Worm (Caenorhabditis elegans) whole organism, L4 larva: ENCODE data around the gene ZK1307.7.

Experiments used
- F26F4.8 ChIP-seq: fragments of 200-800 bp; sonication (Bioruptor generic); conservative IDR thresholded peaks from 2 replicates; pipeline ENCODE4 v1.3.6; 2022; ENCODE audit warnings: missing genetic modification characterization, missing compliant biosample characterization
- F37D6.2 ChIP-seq: sonication (generic microtip); optimal IDR thresholded peaks from 2 replicates; lab custom pipeline; 2016; ENCODE audit warnings: mild to moderate bottlenecking, missing genetic modification characterization, missing compliant biosample characterization
- T20F7.1 ChIP-seq: fragments of 200-800 bp; sonication (Bioruptor generic); optimal IDR thresholded peaks from 2 replicates; lab custom pipeline; 2018; ENCODE audit warnings: mild to moderate bottlenecking, missing genetic modification characterization, missing compliant biosample characterization
- Y48G9A.11 ChIP-seq: fragments of 200-800 bp; sonication (Bioruptor generic); IDR thresholded peaks from 2 replicates; pipeline ENCODE4 v1.3.6; 2022; ENCODE audit warnings: missing genetic modification reagents, missing genetic modification characterization, missing compliant biosample characterization
- Y75B8A.6 ChIP-seq: fragments of 200-800 bp; sonication (Bioruptor generic); IDR thresholded peaks from 2 replicates; pipeline ENCODE4 v1.3.6; 2022; ENCODE audit warnings: missing genetic modification reagents, missing genetic modification characterization, missing compliant biosample characterization
- ZK546.5 ChIP-seq, 2 experiments: sonication (generic microtip); optimal IDR thresholded peaks; 2 replicates each; lab custom pipeline; 2017; ENCODE audit warnings: missing biosample characterization in 2 of 2, missing genetic modification characterization in 2 of 2
- aha-1 ChIP-seq: fragments of 150-350 bp; peaks from one replicate; lab custom pipeline; 2014; ENCODE audit warnings: missing biosample characterization, missing genetic modification characterization
- aly-2 ChIP-seq: sonication (generic microtip); optimal IDR thresholded peaks from 2 replicates; lab custom pipeline; 2018; ENCODE audit warnings: missing biosample characterization, missing genetic modification characterization
- ama-1 ChIP-seq: fragments of 150-350 bp; optimal IDR thresholded peaks from 2 replicates; lab custom pipeline; 2014; ENCODE audit warnings: inconsistent platforms, mixed read lengths
- ceh-20 ChIP-seq: fragments of 200-800 bp; sonication (Bioruptor generic); IDR thresholded peaks from 2 replicates; pipeline ENCODE4 v1.3.6; 2022; ENCODE audit warnings: missing genetic modification reagents, missing genetic modification characterization, missing compliant biosample characterization
- ceh-28 ChIP-seq: fragments of 150-350 bp; optimal IDR thresholded peaks from 2 replicates; lab custom pipeline; 2014; ENCODE audit warnings: missing biosample characterization, missing genetic modification reagents, missing genetic modification characterization
- ceh-44 ChIP-seq: fragments of 200-800 bp; sonication (Bioruptor generic); IDR thresholded peaks from 2 replicates; pipeline ENCODE4 v1.3.6; 2022; ENCODE audit warnings: missing genetic modification reagents, missing genetic modification characterization, missing compliant biosample characterization
- cey-2 ChIP-seq: sonication (generic microtip); optimal IDR thresholded peaks from 3 replicates; lab custom pipeline; 2017; ENCODE audit warnings: missing genetic modification characterization, mild to moderate bottlenecking, missing compliant biosample characterization, antibody characterized with exemption, borderline replicate concordance; ENCODE audit not compliant: insufficient read depth
- daf-12 ChIP-seq: fragments of 150-350 bp; optimal IDR thresholded peaks from 2 replicates; lab custom pipeline; 2014; ENCODE audit warnings: missing biosample characterization, missing genetic modification reagents, missing genetic modification characterization
- daf-16 ChIP-seq, 3 experiments: sonication (generic microtip); optimal IDR thresholded peaks; 2 replicates each; lab custom pipeline; 2016 to 2017; ENCODE audit warnings: missing genetic modification characterization in 3 of 3, missing genetic modification reagents in 3 of 3, mild to moderate bottlenecking in 2 of 3, missing compliant biosample characterization in 2 of 3, missing biosample characterization in 1 of 3, moderate library complexity in 1 of 3
- daf-8 ChIP-seq: fragments of 200-800 bp; sonication (Bioruptor generic); IDR thresholded peaks from 2 replicates; pipeline ENCODE4 v1.3.6; 2022; ENCODE audit warnings: missing genetic modification characterization, missing compliant biosample characterization
- dmd-9 ChIP-seq: fragments of 200-800 bp; sonication (Bioruptor generic); IDR thresholded peaks from 2 replicates; pipeline ENCODE4 v1.3.6; 2022; ENCODE audit warnings: missing genetic modification reagents, missing genetic modification characterization, missing compliant biosample characterization
- egl-43 ChIP-seq: fragments of 200-800 bp; sonication (Bioruptor generic); IDR thresholded peaks from 2 replicates; pipeline ENCODE4 v1.3.6; 2022; ENCODE audit warnings: missing genetic modification reagents, missing genetic modification characterization, missing compliant biosample characterization
- gei-8 ChIP-seq: fragments of 200-800 bp; sonication (Bioruptor generic); optimal IDR thresholded peaks from 2 replicates; lab custom pipeline; 2018; ENCODE audit warnings: mild to moderate bottlenecking, missing genetic modification characterization, missing compliant biosample characterization
- hif-1 ChIP-seq, 2 experiments: sonication (generic microtip); optimal IDR thresholded peaks; 2 replicates each; lab custom pipeline; 2016 to 2017; ENCODE audit warnings: missing compliant biosample characterization in 2 of 2, missing genetic modification characterization in 2 of 2, missing genetic modification reagents in 2 of 2, missing genotype in 2 of 2, mild to moderate bottlenecking in 1 of 2
- hlh-30 ChIP-seq: sonication (generic microtip); optimal IDR thresholded peaks from 2 replicates; lab custom pipeline; 2017; ENCODE audit warnings: antibody characterized with exemption, mild to moderate bottlenecking, missing genetic modification characterization, missing compliant biosample characterization; ENCODE audit not compliant: insufficient read depth
- lim-7 ChIP-seq: fragments of 200-800 bp; sonication (Bioruptor generic); IDR thresholded peaks from 2 replicates; pipeline ENCODE4 v1.3.6; 2022; ENCODE audit warnings: missing genetic modification characterization, missing compliant biosample characterization
- lin-1 ChIP-seq: fragments of 200-800 bp; sonication (Bioruptor generic); IDR thresholded peaks from 2 replicates; pipeline ENCODE4 v1.3.6; 2022; ENCODE audit warnings: missing genetic modification reagents, missing genetic modification characterization, missing compliant biosample characterization
- lin-29 ChIP-seq: fragments of 200-800 bp; sonication (Bioruptor generic); IDR thresholded peaks from 2 replicates; pipeline ENCODE4 v1.3.6; 2022; ENCODE audit warnings: missing genetic modification reagents, missing genetic modification characterization, missing compliant biosample characterization
- lir-3 ChIP-seq: sonication (generic microtip); optimal IDR thresholded peaks from 2 replicates; lab custom pipeline; 2016; ENCODE audit warnings: mild to moderate bottlenecking, missing genetic modification characterization, missing compliant biosample characterization
- lsy-2 ChIP-seq, 2 experiments: fragments of 150-350 bp in 1 of 2; sonication (generic microtip) in 1 of 2; optimal IDR thresholded peaks; 2 replicates each; lab custom pipeline; 2014 to 2017; ENCODE audit warnings: missing biosample characterization in 2 of 2, missing genetic modification characterization in 2 of 2
- mdl-1 ChIP-seq, 2 experiments: fragments of 150-350 bp in 1 of 2; sonication (generic microtip) in 1 of 2; optimal IDR thresholded peaks; 2 replicates each; lab custom pipeline; 2014 to 2017; ENCODE audit warnings: missing biosample characterization in 2 of 2, missing genetic modification characterization in 2 of 2
- mdt-29 ChIP-seq: fragments of 200-800 bp; sonication (Bioruptor generic); IDR thresholded peaks from 2 replicates; pipeline ENCODE4 v1.3.6; 2022; ENCODE audit warnings: missing genetic modification reagents, missing genetic modification characterization, missing compliant biosample characterization
- mes-2 ChIP-seq: sonication (generic microtip); optimal IDR thresholded peaks from 2 replicates; lab custom pipeline; 2016; ENCODE audit warnings: missing genotype, mild to moderate bottlenecking, missing genetic modification characterization, missing compliant biosample characterization; ENCODE audit not compliant: poor library complexity, severe bottlenecking
- mxl-2 ChIP-seq: fragments of 200-800 bp; sonication (Bioruptor generic); conservative IDR thresholded peaks from 2 replicates; pipeline ENCODE4 v1.3.6; 2022; ENCODE audit warnings: missing genetic modification reagents, missing genetic modification characterization, missing compliant biosample characterization
- mxl-3 ChIP-seq: fragments of 200-800 bp; sonication (Bioruptor generic); optimal IDR thresholded peaks from 2 replicates; lab custom pipeline; 2018; ENCODE audit warnings: mild to moderate bottlenecking, missing genetic modification characterization, missing compliant biosample characterization
- nhr-10 ChIP-seq: fragments of 150-350 bp; optimal IDR thresholded peaks from 2 replicates; lab custom pipeline; 2014; ENCODE audit warnings: missing biosample characterization, missing genetic modification characterization
- nhr-111 ChIP-seq: fragments of 200-800 bp; sonication (Bioruptor generic); optimal IDR thresholded peaks from 2 replicates; lab custom pipeline; 2018; ENCODE audit warnings: mild to moderate bottlenecking, missing genetic modification characterization, missing compliant biosample characterization
- nhr-28 ChIP-seq: fragments of 150-350 bp; optimal IDR thresholded peaks from 2 replicates; lab custom pipeline; 2014; ENCODE audit warnings: missing biosample characterization, missing genetic modification characterization
- nhr-41 ChIP-seq: fragments of 200-800 bp; sonication (Bioruptor generic); IDR thresholded peaks from 2 replicates; pipeline ENCODE4 v1.3.6; 2022; ENCODE audit warnings: missing genetic modification reagents, missing genetic modification characterization, missing compliant biosample characterization
- nhr-48 ChIP-seq: sonication (generic microtip); optimal IDR thresholded peaks from 2 replicates; lab custom pipeline; 2016; ENCODE audit warnings: mild to moderate bottlenecking, missing genetic modification characterization, missing compliant biosample characterization
- nhr-76 ChIP-seq: fragments of 150-350 bp; optimal IDR thresholded peaks from 2 replicates; lab custom pipeline; 2014; ENCODE audit warnings: missing biosample characterization, missing genetic modification characterization
- pha-4 ChIP-seq, 2 experiments: fragments of 150-350 bp in 1 of 2; fragments of 200-800 bp in 1 of 2; sonication (Bioruptor generic) in 1 of 2; IDR thresholded peaks in 1 of 2; optimal IDR thresholded peaks in 1 of 2; 2 replicates each; pipeline versions ENCODE4 v1.3.6 to Lab custom; 2014 to 2022; ENCODE audit warnings: missing genetic modification characterization in 2 of 2, missing genetic modification reagents in 2 of 2, missing biosample characterization in 1 of 2, missing compliant biosample characterization in 1 of 2
- php-3 ChIP-seq: fragments of 200-800 bp; sonication (Bioruptor generic); IDR thresholded peaks from 2 replicates; pipeline ENCODE4 v1.3.6; 2022; ENCODE audit warnings: missing genetic modification reagents, missing genetic modification characterization, missing compliant biosample characterization
- saeg-2 ChIP-seq: fragments of 200-800 bp; sonication (Bioruptor generic); IDR thresholded peaks from 2 replicates; pipeline ENCODE4 v1.3.6; 2022; ENCODE audit warnings: missing genetic modification reagents, missing genetic modification characterization, missing compliant biosample characterization
- set-16 ChIP-seq: fragments of 200-800 bp; sonication (Bioruptor generic); IDR thresholded peaks from 2 replicates; pipeline ENCODE4 v1.3.6; 2022; ENCODE audit warnings: missing genetic modification reagents, missing genetic modification characterization, missing compliant biosample characterization
- skn-1 ChIP-seq: fragments of 150-350 bp; optimal IDR thresholded peaks from 2 replicates; lab custom pipeline; 2014; ENCODE audit warnings: missing biosample characterization, missing genetic modification characterization
- snpc-4 ChIP-seq: fragments of 150-350 bp; optimal IDR thresholded peaks from 2 replicates; lab custom pipeline; 2014; ENCODE audit warnings: missing biosample characterization, missing genetic modification characterization
- unc-62 ChIP-seq, 3 experiments: fragments of 150-350 bp in 1 of 3; sonication (generic microtip); optimal IDR thresholded peaks in 2 of 3; peaks in 1 of 3; 1 replicate in 1 of 3; 2 replicates in 2 of 3; lab custom pipeline; 2014 to 2017; ENCODE audit warnings: missing biosample characterization in 3 of 3, missing genetic modification characterization in 3 of 3, missing genetic modification reagents in 3 of 3, missing genotype in 1 of 3
- vab-7 ChIP-seq: fragments of 200-800 bp; sonication (Bioruptor generic); IDR thresholded peaks from 2 replicates; pipeline ENCODE4 v1.3.6; 2022; ENCODE audit warnings: missing genetic modification reagents, missing genetic modification characterization, missing compliant biosample characterization
- zfp-3 ChIP-seq: fragments of 200-800 bp; sonication (Bioruptor generic); conservative IDR thresholded peaks from 2 replicates; pipeline ENCODE4 v1.3.6; 2022; ENCODE audit warnings: missing genetic modification reagents, missing genetic modification characterization, missing compliant biosample characterization
- zip-11 ChIP-seq: fragments of 200-800 bp; sonication (Bioruptor generic); IDR thresholded peaks from 2 replicates; pipeline ENCODE4 v1.3.6; 2022; ENCODE audit warnings: missing genetic modification characterization, missing compliant biosample characterization
- zip-2 ChIP-seq: fragments of 150-350 bp; optimal IDR thresholded peaks from 2 replicates; lab custom pipeline; 2014; ENCODE audit warnings: missing biosample characterization, missing genetic modification characterization
- ztf-11 ChIP-seq: fragments of 150-350 bp; optimal IDR thresholded peaks from 2 replicates; lab custom pipeline; 2014; ENCODE audit warnings: missing biosample characterization, missing genetic modification characterization
- ztf-7 ChIP-seq: fragments of 150-350 bp; optimal IDR thresholded peaks from 2 replicates; lab custom pipeline; 2014; ENCODE audit warnings: missing biosample characterization, missing genetic modification characterization

The ZK1307.7 gene

ce11 chrII:9601679-9602078 lies 34.7 kb upstream of the ZK1307.7 start (continued):
- no peak for TF ChIP-seq nhr-10 (tag; lab: Kevin White, UChicago)
- no peak for TF ChIP-seq vab-7 (GFP tag; lab: Robert Waterston, UW)
- no peak for TF ChIP-seq zip-11
- peak; percentile 32 for TF ChIP-seq mxl-3 (GFP tag; lab: Kevin White, UChicago)
- no peak for TF ChIP-seq snpc-4 (tag; lab: Kevin White, UChicago)
- no peak for TF ChIP-seq skn-1 (tag; lab: Kevin White, UChicago)
- no peak for TF ChIP-seq nhr-76
- TF ChIP-seq saeg-2 (GFP tag; lab: Robert Waterston, UW): no peak
- no peak for TF ChIP-seq nhr-111 (GFP tag; lab: Kevin White, UChicago)
- no peak for TF ChIP-seq nhr-48 (tag; lab: Kevin White, UChicago)
- TF ChIP-seq T20F7.1 (GFP tag; lab: Kevin White, UChicago): no peak
- no peak for TF ChIP-seq ama-1 (lab: Kevin White, UChicago)
- no peak for TF ChIP-seq Y75B8A.6 (GFP tag; lab: Robert Waterston, UW)
- TF ChIP-seq hif-1 (tag; optimal IDR thresholded peaks at IDR 0.05; lab: Kevin White, UChicago): peak in 1 of 2 experiments; percentile 42
- no peak for TF ChIP-seq gei-8 (GFP tag; lab: Kevin White, UChicago)
- no peak for TF ChIP-seq daf-12 (tag; lab: Kevin White, UChicago)
- TF ChIP-seq F26F4.8 (GFP tag; lab: Robert Waterston, UW): no peak
- TF ChIP-seq cey-2 (tag; lab: Kevin White, UChicago): peak; percentile 35
- TF ChIP-seq egl-43: no peak
- no peak for TF ChIP-seq php-3 (GFP tag; lab: Robert Waterston, UW)
- no peak for TF ChIP-seq F37D6.2 (tag; lab: Kevin White, UChicago)
- no peak for TF ChIP-seq nhr-41 (GFP tag; lab: Robert Waterston, UW)
- no peak for TF ChIP-seq ceh-44 (GFP tag; lab: Robert Waterston, UW)
- no peak for TF ChIP-seq zip-2 (tag; lab: Kevin White, UChicago)
- no peak for TF ChIP-seq mxl-2 (GFP tag; lab: Robert Waterston, UW)
- peak; percentile 66 for TF ChIP-seq nhr-28 (tag; lab: Kevin White, UChicago)
- TF ChIP-seq hlh-30: peak; percentile 96
- peak; percentile 18 to 61 for TF ChIP-seq lsy-2 (tag; optimal IDR thresholded peaks at IDR 0.05; lab: Kevin White, UChicago)
- no peak for TF ChIP-seq pha-4 (GFP tag; IDR thresholded peaks at IDR 0.05; lab: Robert Waterston, UW)
- TF ChIP-seq pha-4 (tag; optimal IDR thresholded peaks at IDR 0.05; lab: Kevin White, UChicago): no peak
- no peak for TF ChIP-seq lir-3 (tag; lab: Kevin White, UChicago)
- TF ChIP-seq lin-1 (GFP tag; lab: Robert Waterston, UW): no peak
- no peak for TF ChIP-seq ceh-28 (tag; lab: Kevin White, UChicago)
- TF ChIP-seq daf-8: no peak
- TF ChIP-seq mdl-1 (tag; optimal IDR thresholded peaks at IDR 0.05; lab: Kevin White, UChicago): peak; percentile 79 to 83
- TF ChIP-seq ceh-20 (GFP tag; lab: Robert Waterston, UW): no peak
- no peak for TF ChIP-seq zfp-3
- no peak for TF ChIP-seq lim-7 (GFP tag; lab: Robert Waterston, UW)
- TF ChIP-seq ztf-7 (tag; lab: Kevin White, UChicago): no peak
- no peak for TF ChIP-seq lin-29 (GFP tag; lab: Robert Waterston, UW)
- TF ChIP-seq ztf-11 (tag; lab: Kevin White, UChicago): no peak
- no peak for TF ChIP-seq ZK546.5 (tag; optimal IDR thresholded peaks at IDR 0.05; lab: Kevin White, UChicago)
- TF ChIP-seq mes-2 (tag; lab: Kevin White, UChicago): no peak
- no peak for TF ChIP-seq mdt-29 (GFP tag; lab: Robert Waterston, UW)
- TF ChIP-seq set-16: no peak
- TF ChIP-seq daf-16 (GFP tag; optimal IDR thresholded peaks at IDR 0.05; lab: Kevin White, UChicago): peak in 1 of 2 experiments; percentile 83
- peak; percentile 62 for TF ChIP-seq daf-16 (tag; optimal IDR thresholded peaks at IDR 0.05; lab: Kevin White, UChicago)
- TF ChIP-seq Y48G9A.11 (GFP tag; lab: Robert Waterston, UW): no peak
- no peak for TF ChIP-seq aly-2
- peak; percentile 94 for TF ChIP-seq aha-1 (tag; lab: Kevin White, UChicago)
- TF ChIP-seq unc-62 (GFP tag; optimal IDR thresholded peaks at IDR 0.05 in 1 of 2; lab: Kevin White, UChicago): peak in 1 of 2 experiments; percentile 54
- no peak for TF ChIP-seq unc-62 (tag; optimal IDR thresholded peaks at IDR 0.05; lab: Kevin White, UChicago)
- no peak for TF ChIP-seq dmd-9 (GFP tag; lab: Robert Waterston, UW)
